Fruit fly (Drosophila melanogaster): ENCODE measurements around the gene CG9215.

CG9215 gene

DNA sequence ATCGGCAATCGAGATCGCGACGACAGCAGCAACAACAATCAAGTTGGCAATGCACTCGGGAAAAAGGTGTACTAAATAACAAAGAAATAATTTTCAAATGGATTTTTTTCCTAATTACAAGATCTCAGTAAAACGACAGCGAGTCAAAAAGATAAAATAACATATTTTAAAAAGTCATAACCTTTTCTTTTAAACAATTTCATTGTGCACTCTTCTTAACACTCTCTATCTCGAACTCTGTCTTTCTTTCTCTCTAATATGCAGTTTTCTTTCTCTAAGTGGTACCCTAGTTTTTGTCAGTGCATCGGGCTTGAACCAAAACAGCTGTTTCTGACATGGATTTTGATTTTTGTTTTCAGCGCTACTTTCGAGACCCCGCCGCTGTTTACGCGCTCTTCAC is 33.6 kb downstream of the CG9215 start (continued):
- TF ChIP-seq CG13123 (GFP tag; optimal IDR thresholded peaks at IDR 0.05): peak; percentile 12
- TF ChIP-seq amos (GFP tag; IDR thresholded peaks at IDR 0.05; ENCODE audit: partially characterized antibody): no peak
- TF ChIP-seq D19A (tag; optimal IDR thresholded peaks at IDR 0.05): peak; percentile 67
- no peak for TF ChIP-seq hb (GFP tag; IDR thresholded peaks at IDR 0.05; ENCODE audit: partially characterized antibody)
- peak; percentile 71 for TF ChIP-seq danr (GFP tag; IDR thresholded peaks at IDR 0.05)
- TF ChIP-seq D19B (GFP tag; optimal IDR thresholded peaks at IDR 0.05): peak; percentile 53

DNA sequence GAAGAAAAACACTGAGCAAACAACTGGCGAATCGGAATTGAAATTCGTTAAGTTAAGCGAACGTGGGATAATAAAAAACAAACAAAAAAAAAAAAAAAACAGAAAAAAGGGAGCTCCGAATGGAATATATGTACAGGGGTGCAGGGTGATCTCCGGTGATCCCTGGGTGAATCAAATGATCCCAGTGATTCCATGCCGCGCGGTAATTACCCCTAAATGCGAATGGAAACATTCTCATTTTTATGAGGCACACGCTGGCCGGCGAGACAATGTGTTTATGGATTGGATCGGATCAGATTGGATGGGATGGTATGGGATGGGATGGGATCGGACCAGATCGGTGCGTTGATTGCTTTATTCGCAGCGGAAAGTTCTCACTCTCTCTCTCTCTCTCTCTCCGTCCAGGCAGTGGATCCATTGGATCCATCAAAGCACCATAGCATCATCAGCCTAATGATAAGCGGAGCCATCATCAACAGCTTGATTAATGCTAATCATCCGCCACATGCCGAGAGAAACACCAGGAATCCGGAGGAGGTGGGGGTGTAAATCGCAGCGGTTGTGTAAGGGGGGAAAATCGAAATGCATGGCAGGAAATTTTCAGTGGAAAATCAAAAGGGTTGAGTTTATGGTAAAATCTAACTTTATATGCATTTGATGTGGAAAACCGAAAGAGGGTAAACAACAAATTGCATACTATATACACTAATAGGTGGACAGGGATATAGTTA is 37.0 kb downstream of the CG9215 start:
- TF ChIP-seq abd-A (tag; optimal IDR thresholded peaks at IDR 0.05) (peak; percentile 51), Usf (GFP tag; optimal IDR thresholded peaks at IDR 0.05) (no peak), sens (GFP tag) (peak; percentile 67), sd (tag; optimal IDR thresholded peaks at IDR 0.05) (peak; percentile 15), Med (GFP tag) (peak; percentile 2), Gsc (GFP tag; IDR thresholded peaks at IDR 0.05) (no peak), Awh (GFP tag; IDR thresholded peaks at IDR 0.05) (peak; percentile 12; the same call in 1 of the 2 replicates), CG12769 (tag; optimal IDR thresholded peaks at IDR 0.05) (peak; percentile 37), repo (GFP tag; optimal IDR thresholded peaks at IDR 0.05) (no peak), Pdp1 (GFP tag; optimal IDR thresholded peaks at IDR 0.05) (peak in 1 of 2 experiments; percentile 54), jumu (GFP tag; optimal IDR thresholded peaks at IDR 0.05) (no peak)

DNA sequence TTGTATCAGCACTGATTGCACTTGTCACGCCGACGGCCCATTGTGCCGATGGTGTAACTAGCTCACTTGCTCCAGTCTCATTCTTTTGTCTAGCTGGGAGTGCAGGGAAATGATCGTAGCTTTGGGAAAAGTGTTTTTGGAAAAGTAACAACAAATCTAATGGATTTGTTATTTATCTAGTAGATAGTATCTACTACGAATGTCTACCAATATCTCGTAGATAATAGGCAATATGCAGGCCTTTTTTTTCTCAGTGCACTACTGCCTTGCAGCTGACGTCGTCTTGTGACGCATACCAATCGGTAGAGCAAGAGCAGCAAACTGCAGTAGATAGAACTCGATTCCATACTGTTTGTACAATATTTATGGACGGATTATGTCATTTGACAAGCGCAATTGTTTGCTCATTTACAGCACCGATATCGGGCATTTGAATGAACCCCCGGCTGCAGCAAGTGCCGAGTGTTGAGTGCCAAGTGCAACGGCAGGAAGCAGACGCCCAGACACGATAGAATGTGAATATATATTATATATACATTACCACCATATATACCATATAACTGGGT is 39.1 kb downstream of the CG9215 start:
- no peak for TF ChIP-seq Myb (GFP tag; optimal IDR thresholded peaks at IDR 0.05)
- TF ChIP-seq CG34422 (GFP tag; IDR thresholded peaks at IDR 0.05): no peak
- no peak for TF ChIP-seq D (optimal IDR thresholded peaks at IDR 0.05)
- no peak for TF ChIP-seq D (GFP tag; optimal IDR thresholded peaks at IDR 0.05)
- TF ChIP-seq pnt (GFP tag; optimal IDR thresholded peaks at IDR 0.05): no peak
- no peak for TF ChIP-seq fd96Cb (tag; optimal IDR thresholded peaks at IDR 0.05)
- peak; percentile 19 for TF ChIP-seq sens (GFP tag)
- TF ChIP-seq CG14014 (GFP tag; IDR thresholded peaks at IDR 0.05): no peak
- no peak for TF ChIP-seq CG3847 (GFP tag; IDR thresholded peaks at IDR 0.05)
- TF ChIP-seq Drgx (GFP tag; IDR thresholded peaks at IDR 0.05): peak; percentile 73
- TF ChIP-seq CG13624 (GFP tag; optimal IDR thresholded peaks at IDR 0.05): no peak
- no peak for TF ChIP-seq Poxn (GFP tag; IDR thresholded peaks at IDR 0.05)
- TF ChIP-seq CG34376 (GFP tag; optimal IDR thresholded peaks at IDR 0.05): no peak
- TF ChIP-seq MESR4 (GFP tag; optimal IDR thresholded peaks at IDR 0.05): no peak
- no peak for TF ChIP-seq CG11398 (GFP tag; optimal IDR thresholded peaks at IDR 0.05)

DNA sequence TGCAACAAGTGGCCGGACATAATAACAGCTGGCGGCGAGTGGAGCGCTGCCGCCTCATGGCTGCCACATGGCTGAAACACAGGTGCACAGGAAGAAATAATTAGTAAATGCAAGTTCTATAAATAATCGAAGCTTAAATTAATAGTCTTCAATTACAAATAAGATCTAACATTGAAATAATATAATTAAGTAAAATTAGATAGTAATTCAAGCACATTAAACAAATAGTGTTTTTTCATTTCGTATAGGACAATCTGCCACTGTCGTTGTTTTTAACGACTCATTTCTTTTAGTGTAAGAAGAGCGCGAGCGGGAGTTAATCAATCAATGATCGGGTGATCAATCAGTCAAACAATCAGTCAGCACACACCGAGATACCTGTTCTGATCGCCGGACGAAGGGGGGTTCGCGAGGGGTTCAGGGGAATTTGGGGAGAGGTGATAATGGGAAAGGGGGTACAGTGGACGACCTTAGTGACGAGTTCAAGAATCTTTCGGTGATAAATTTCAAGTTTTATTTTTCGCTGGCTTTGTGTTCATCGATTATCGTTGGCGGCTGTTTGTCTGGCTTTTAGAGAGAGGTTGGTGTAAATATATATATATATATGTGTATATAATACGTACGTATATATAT is 42.7 kb downstream of the CG9215 start:
- peak; percentile 9 for TF ChIP-seq CG2678 (tag; optimal IDR thresholded peaks at IDR 0.05)
- peak; percentile 49 for TF ChIP-seq twi (tag; optimal IDR thresholded peaks at IDR 0.05)
- peak; percentile 24 for TF ChIP-seq nmo (GFP tag; optimal IDR thresholded peaks at IDR 0.05)
- no peak for TF ChIP-seq zen2 (GFP tag; IDR thresholded peaks at IDR 0.05; ENCODE audit: partially characterized antibody)
- peak; percentile 25 for TF ChIP-seq Blimp-1 (GFP tag; optimal IDR thresholded peaks at IDR 0.05)
- TF ChIP-seq CG7839 (tag; optimal IDR thresholded peaks at IDR 0.05): peak; percentile 40
- TF ChIP-seq lola (GFP tag; optimal IDR thresholded peaks at IDR 0.05): peak in 1 of 3 experiments; percentile 7
- peak in 1 of 2 experiments; percentile 33 for TF ChIP-seq bsh (GFP tag; optimal IDR thresholded peaks at IDR 0.05)
- no peak for TF ChIP-seq CG18764 (GFP tag; optimal IDR thresholded peaks at IDR 0.05)
- peak; percentile 29 for TF ChIP-seq gem (tag; optimal IDR thresholded peaks at IDR 0.05)
- TF ChIP-seq CG30020 (tag; optimal IDR thresholded peaks at IDR 0.05): no peak
- TF ChIP-seq lab (GFP tag; optimal IDR thresholded peaks at IDR 0.05): peak; percentile 41
- TF ChIP-seq croc (GFP tag; conservative IDR thresholded peaks at IDR 0.05): no peak
- TF ChIP-seq CG18262 (tag; optimal IDR thresholded peaks at IDR 0.05): peak; percentile 7

Data from whole organism, embryonic.